Worm (Caenorhabditis elegans): ENCODE results near the gene F52D2.6.
A peak's percentile ranks its signal among the peaks of the same experiment; 100 is the strongest.

F52D2.6 gene

ce11 chrX:1964828-1965227, 11.0 kb upstream of the F52D2.6 start (continued):
- TF ChIP-seq F16B12.6 (tag; optimal IDR thresholded peaks at IDR 0.05) = peak; percentile 96
- no peak for TF ChIP-seq hpl-2 (GFP tag; optimal IDR thresholded peaks at IDR 0.05)
- TF ChIP-seq elt-3 (tag; optimal IDR thresholded peaks at IDR 0.05) = no peak
- TF ChIP-seq ceh-82 (tag; optimal IDR thresholded peaks at IDR 0.05) = peak; percentile 38 to 78 (median 69)
- peak; percentile 45 to 69 for TF ChIP-seq lsy-2 (tag; optimal IDR thresholded peaks at IDR 0.05)
- no peak for TF ChIP-seq lir-3 (tag; optimal IDR thresholded peaks at IDR 0.05; ENCODE audit: poor library complexity)
- peak; percentile 4 for TF ChIP-seq sup-37 (GFP tag; optimal IDR thresholded peaks at IDR 0.05)
- TF ChIP-seq nhr-20 (tag; optimal IDR thresholded peaks at IDR 0.05) = peak; percentile 48
- peak; percentile 47 for TF ChIP-seq snpc-4 (tag; optimal IDR thresholded peaks at IDR 0.05)
- TF ChIP-seq irx-1 (tag; optimal IDR thresholded peaks at IDR 0.05) = peak; percentile 39
- no peak for TF ChIP-seq mef-2 (tag; optimal IDR thresholded peaks at IDR 0.05)
- no peak for TF ChIP-seq pag-3 (tag; optimal IDR thresholded peaks at IDR 0.05; ENCODE audit: borderline replicate concordance, insufficient read depth)
- no peak for TF ChIP-seq ztf-11 (tag; optimal IDR thresholded peaks at IDR 0.05)
- TF ChIP-seq dsc-1 (tag; optimal IDR thresholded peaks at IDR 0.05) = peak; percentile 49
- no peak for TF ChIP-seq nhr-11 (tag; optimal IDR thresholded peaks at IDR 0.05)
- TF ChIP-seq pax-3 (tag; optimal IDR thresholded peaks at IDR 0.05) = no peak
- no peak for TF ChIP-seq nhr-84 (tag; optimal IDR thresholded peaks at IDR 0.05)
- TF ChIP-seq Y116A8C.19 (tag; optimal IDR thresholded peaks at IDR 0.05; ENCODE audit: borderline replicate concordance) = no peak
- TF ChIP-seq tlp-1 (tag; optimal IDR thresholded peaks at IDR 0.05) = no peak
- TF ChIP-seq isw-1 (GFP tag; IDR thresholded peaks at IDR 0.05) = no peak
- no peak for TF ChIP-seq hlh-17 (GFP tag; optimal IDR thresholded peaks at IDR 0.05; ENCODE audit: borderline replicate concordance)
- no peak for TF ChIP-seq efl-3 (GFP tag; optimal IDR thresholded peaks at IDR 0.05)
- peak; percentile 21 for TF ChIP-seq unc-86 (tag; optimal IDR thresholded peaks at IDR 0.05)
- no peak for TF ChIP-seq ceh-88 (GFP tag; IDR thresholded peaks at IDR 0.05)
- no peak for TF ChIP-seq C34B4.2 (tag; optimal IDR thresholded peaks at IDR 0.05)
- no peak for TF ChIP-seq mab-9 (GFP tag; IDR thresholded peaks at IDR 0.05)
- TF ChIP-seq unc-98 (GFP tag; IDR thresholded peaks at IDR 0.05) = no peak
- peak; percentile 63 for TF ChIP-seq swsn-7 (tag; optimal IDR thresholded peaks at IDR 0.05)
- no peak for TF ChIP-seq nhr-76 (tag; optimal IDR thresholded peaks at IDR 0.05)
- peak; percentile 18 to 61 (median 60) for TF ChIP-seq dpl-1 (GFP tag; optimal IDR thresholded peaks at IDR 0.05)
- peak; percentile 40 for TF ChIP-seq fos-1 (tag; optimal IDR thresholded peaks at IDR 0.05)
- no peak for TF ChIP-seq unc-62 (GFP tag; optimal IDR thresholded peaks at IDR 0.05)
- TF ChIP-seq nhr-12 (tag; optimal IDR thresholded peaks at IDR 0.05) = no peak
- peak; percentile 69 for TF ChIP-seq nhr-71 (tag; optimal IDR thresholded peaks at IDR 0.05)
- peak; percentile 56 to 62 for TF ChIP-seq efl-1 (optimal IDR thresholded peaks at IDR 0.05)
- TF ChIP-seq efl-1 (GFP tag; optimal IDR thresholded peaks at IDR 0.05 in 1 of 2) = peak; percentile 41 to 96
- TF ChIP-seq nhr-77 (tag; optimal IDR thresholded peaks at IDR 0.05) = no peak
- no peak for TF ChIP-seq C04F5.9 (tag; optimal IDR thresholded peaks at IDR 0.05)
- no peak for TF ChIP-seq aly-2 (tag; optimal IDR thresholded peaks at IDR 0.05)
- TF ChIP-seq lin-35 (GFP tag; optimal IDR thresholded peaks at IDR 0.05) = peak; percentile 17 to 73
- TF ChIP-seq grh-1 (GFP tag; IDR thresholded peaks at IDR 0.05) = 0 out of 2 replicates have a peak, but pooled peaks have one; percentile 12
- TF ChIP-seq skn-1 (tag; optimal IDR thresholded peaks at IDR 0.05) = peak; percentile 92
- TF ChIP-seq rnt-1 (tag; optimal IDR thresholded peaks at IDR 0.05) = peak; percentile 82
- TF ChIP-seq sptf-1 (tag; optimal IDR thresholded peaks at IDR 0.05) = no peak
- TF ChIP-seq zip-4 (GFP tag; optimal IDR thresholded peaks at IDR 0.05) = no peak
- TF ChIP-seq jun-1 (tag; optimal IDR thresholded peaks at IDR 0.05) = peak; percentile 48
- TF ChIP-seq lin-13 (GFP tag; optimal IDR thresholded peaks at IDR 0.05) = no peak
- no peak for TF ChIP-seq vab-15 (tag; optimal IDR thresholded peaks at IDR 0.05)
- no peak for TF ChIP-seq ztf-4 (tag; optimal IDR thresholded peaks at IDR 0.05)
- no peak for TF ChIP-seq egl-27 (tag; optimal IDR thresholded peaks at IDR 0.05)
- TF ChIP-seq aha-1 (tag; optimal IDR thresholded peaks at IDR 0.05) = no peak
- no peak for TF ChIP-seq pqm-1 (tag; optimal IDR thresholded peaks at IDR 0.05)

All from whole organism, L1 larva.